Worm (Caenorhabditis elegans) whole organism, mixed stage, embryonic: ENCODE measurements around the gene del-6.

ENCODE experiments used
- blmp-1 ChIP-seq: fragments of 150-350 bp; optimal IDR thresholded peaks from 2 replicates; lab custom pipeline; 2014; ENCODE audit warnings: missing biosample characterization, missing genetic modification characterization
- ceh-43 ChIP-seq: fragments of 200-800 bp; sonication (Bioruptor generic); optimal IDR thresholded peaks from 2 replicates; lab custom pipeline; 2018; ENCODE audit warnings: mild to moderate bottlenecking, missing genetic modification characterization, moderate library complexity, missing compliant biosample characterization
- elt-1 ChIP-seq: sonication (generic microtip); optimal IDR thresholded peaks from 2 replicates; lab custom pipeline; 2017; ENCODE audit warnings: missing genetic modification characterization, mild to moderate bottlenecking, missing compliant biosample characterization, antibody characterized with exemption, moderate library complexity, borderline replicate concordance; ENCODE audit not compliant: insufficient read depth
- elt-3 ChIP-seq: fragments of 150-350 bp; optimal IDR thresholded peaks from 2 replicates; lab custom pipeline; 2014; ENCODE audit warnings: missing biosample characterization, missing genetic modification characterization
- flh-1 ChIP-seq: fragments of 200-800 bp; sonication (Bioruptor generic); optimal IDR thresholded peaks from 2 replicates; lab custom pipeline; 2018; ENCODE audit warnings: mild to moderate bottlenecking, missing genetic modification characterization, moderate library complexity, missing compliant biosample characterization
- ham-2 ChIP-seq: fragments of 200-800 bp; sonication (Bioruptor generic); optimal IDR thresholded peaks from 2 replicates; lab custom pipeline; 2018; ENCODE audit warnings: mild to moderate bottlenecking, missing genetic modification characterization, missing compliant biosample characterization
- lsy-2 ChIP-seq: fragments of 150-350 bp; optimal IDR thresholded peaks from 2 replicates; lab custom pipeline; 2014; ENCODE audit warnings: missing biosample characterization, missing genetic modification characterization
- mep-1 ChIP-seq: fragments of 150-350 bp; optimal IDR thresholded peaks from 2 replicates; lab custom pipeline; 2017; ENCODE audit warnings: missing biosample characterization, missing genetic modification reagents, missing genetic modification characterization, inconsistent platforms
- nhr-237 ChIP-seq: fragments of 150-350 bp; optimal IDR thresholded peaks from 2 replicates; lab custom pipeline; 2014; ENCODE audit warnings: missing biosample characterization, missing genetic modification characterization
- nhr-28 ChIP-seq: fragments of 150-350 bp; optimal IDR thresholded peaks from 2 replicates; lab custom pipeline; 2014; ENCODE audit warnings: missing biosample characterization, missing genetic modification characterization
- tbx-8 ChIP-seq: fragments of 200-800 bp; sonication (Bioruptor generic); optimal IDR thresholded peaks from 2 replicates; lab custom pipeline; 2018; ENCODE audit warnings: mild to moderate bottlenecking, missing genetic modification characterization, moderate library complexity, missing compliant biosample characterization
- unc-39 ChIP-seq: fragments of 150-350 bp; optimal IDR thresholded peaks from 2 replicates; lab custom pipeline; 2014; ENCODE audit warnings: missing biosample characterization, missing genetic modification characterization
- unc-62 ChIP-seq: fragments of 150-350 bp; optimal IDR thresholded peaks from 2 replicates; lab custom pipeline; 2014; ENCODE audit warnings: missing biosample characterization, missing genetic modification reagents, missing genetic modification characterization
- ztf-11 ChIP-seq: fragments of 150-350 bp; optimal IDR thresholded peaks from 2 replicates; lab custom pipeline; 2014; ENCODE audit warnings: missing biosample characterization, missing genetic modification characterization

DNA sequence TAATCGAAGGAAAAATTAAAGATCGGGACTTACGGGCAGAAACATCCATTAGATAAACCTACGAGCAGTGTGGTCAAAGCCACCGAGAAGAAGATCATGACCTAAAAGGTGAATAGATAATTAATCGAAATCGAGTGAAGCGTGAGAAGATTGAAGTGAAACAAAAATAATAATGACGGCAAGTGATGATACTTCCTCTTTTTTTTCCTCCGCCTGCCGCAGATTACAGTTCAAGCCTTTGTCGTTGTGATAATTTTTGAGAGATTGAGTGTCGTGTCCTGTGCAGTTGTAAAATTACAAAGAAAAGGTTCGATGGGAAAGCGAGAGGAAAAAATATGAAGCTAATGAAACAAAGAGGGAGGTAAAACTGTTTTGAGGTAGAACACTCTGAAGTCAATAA lies 19.8 kb downstream of the del-6 start, which contains the start of gene T21C9.9:
- TF ChIP-seq unc-39 (no peak), tbx-8 (no peak), ztf-11 (tag; lab: Kevin White, UChicago) (no peak), elt-3 (no peak), lsy-2 (tag; lab: Kevin White, UChicago) (no peak), nhr-28 (tag; lab: Kevin White, UChicago) (no peak), elt-1 (tag; lab: Kevin White, UChicago) (no peak), ceh-43 (GFP tag; lab: Kevin White, UChicago) (no peak), mep-1 (tag; lab: Kevin White, UChicago) (no peak), nhr-237 (tag; lab: Kevin White, UChicago) (no peak), blmp-1 (no peak), unc-62 (GFP tag; lab: Kevin White, UChicago) (no peak), ham-2 (GFP tag; lab: Kevin White, UChicago) (no peak), flh-1 (no peak)
